Fruit fly (Drosophila melanogaster) whole organism, embryonic: ENCODE measurements around the gene Atx-1.

Experiments used
- CG10274 ChIP-seq: fragments of 200-800 bp; sonication (Bioruptor generic); optimal IDR thresholded peaks from 3 replicates; lab custom pipeline; 2017; ENCODE audit warnings: missing biosample characterization, mild to moderate bottlenecking, missing genetic modification characterization
- CG10321 ChIP-seq: fragments of 200-800 bp; sonication (Bioruptor generic); IDR thresholded peaks from 2 replicates; pipeline ENCODE4 v1.3.6; 2022; ENCODE audit warnings: missing biosample characterization, missing genetic modification characterization
- CG10654 ChIP-seq: fragments of 200-800 bp; sonication (Bioruptor generic); optimal IDR thresholded peaks from 2 replicates; lab custom pipeline; 2016; ENCODE audit warnings: missing biosample characterization, missing genetic modification characterization
- CG11456 ChIP-seq: fragments of 200-800 bp; sonication (Bioruptor generic); IDR thresholded peaks from 3 replicates; pipeline ENCODE4 v1.3.6; 2022; ENCODE audit warnings: missing biosample characterization, missing genetic modification characterization
- CG11504 ChIP-seq: fragments of 200-800 bp; sonication (Bioruptor generic); optimal IDR thresholded peaks from 3 replicates; lab custom pipeline; 2019; ENCODE audit warnings: missing biosample characterization, mild to moderate bottlenecking, missing genetic modification characterization, moderate library complexity
- CG12299 ChIP-seq: fragments of 200-800 bp; sonication (Bioruptor generic); optimal IDR thresholded peaks from 2 replicates; lab custom pipeline; 2018; ENCODE audit warnings: missing biosample characterization, mild to moderate bottlenecking, missing genetic modification characterization
- CG13894 ChIP-seq: fragments of 200-800 bp; sonication (Bioruptor generic); optimal IDR thresholded peaks from 3 replicates; lab custom pipeline; 2018; ENCODE audit warnings: missing biosample characterization, mild to moderate bottlenecking, missing genetic modification characterization, moderate library complexity
- CG15601 ChIP-seq: fragments of 200-800 bp; sonication (Bioruptor generic); optimal IDR thresholded peaks from 3 replicates; lab custom pipeline; 2019; ENCODE audit warnings: missing biosample characterization, mild to moderate bottlenecking, missing genetic modification characterization, moderate library complexity
- CG2129 ChIP-seq: fragments of 200-800 bp; sonication (Bioruptor generic); IDR thresholded peaks from 2 replicates; pipeline ENCODE4 v1.3.6; 2022; ENCODE audit warnings: missing biosample characterization, missing genetic modification characterization; ENCODE audit not compliant: partially characterized antibody
- CG3281 ChIP-seq: fragments of 200-800 bp; sonication (Bioruptor generic); optimal IDR thresholded peaks from 3 replicates; lab custom pipeline; 2017; ENCODE audit warnings: missing biosample characterization, mild to moderate bottlenecking, missing genetic modification characterization
- CG3407 ChIP-seq: fragments of 200-800 bp; sonication (Bioruptor generic); optimal IDR thresholded peaks from 2 replicates; lab custom pipeline; 2018; ENCODE audit warnings: missing biosample characterization, mild to moderate bottlenecking, missing genetic modification characterization
- CG7271 ChIP-seq: fragments of 200-800 bp; sonication (Bioruptor generic); optimal IDR thresholded peaks from 2 replicates; lab custom pipeline; 2018; ENCODE audit warnings: missing biosample characterization, mild to moderate bottlenecking, missing genetic modification characterization, moderate library complexity
- CG7839 ChIP-seq: fragments of 200-800 bp; sonication (Bioruptor generic); optimal IDR thresholded peaks from 3 replicates; lab custom pipeline; 2018; ENCODE audit warnings: missing biosample characterization, mild to moderate bottlenecking, missing genetic modification characterization, moderate library complexity
- CG8290 ChIP-seq, 3 experiments: fragments of 200-800 bp; sonication (Bioruptor generic); optimal IDR thresholded peaks; 2 replicates each; lab custom pipeline; 2016 to 2019; ENCODE audit warnings: missing biosample characterization in 3 of 3, missing genetic modification characterization in 3 of 3, mild to moderate bottlenecking in 2 of 3, moderate library complexity in 1 of 3
- CG8944 ChIP-seq: fragments of 200-800 bp; sonication (Bioruptor generic); optimal IDR thresholded peaks from 3 replicates; lab custom pipeline; 2016; ENCODE audit warnings: missing biosample characterization, missing genetic modification characterization
- E2f1 ChIP-seq: fragments of 200-800 bp; sonication (Bioruptor generic); IDR thresholded peaks from 2 replicates; pipeline ENCODE4 v1.3.6; 2022; ENCODE audit warnings: missing biosample characterization, missing genetic modification characterization
- HmgZ ChIP-seq: fragments of 200-800 bp; sonication (Bioruptor generic); optimal IDR thresholded peaks from 2 replicates; lab custom pipeline; 2018; ENCODE audit warnings: missing biosample characterization, mild to moderate bottlenecking, missing genetic modification characterization
- Hr3 ChIP-seq: fragments of 200-800 bp; sonication (Bioruptor generic); optimal IDR thresholded peaks from 3 replicates; lab custom pipeline; 2016; ENCODE audit warnings: missing biosample characterization, missing genetic modification characterization
- Sry-δ ChIP-seq: fragments of 200-800 bp; sonication (Bioruptor generic); optimal IDR thresholded peaks from 2 replicates; lab custom pipeline; 2016; ENCODE audit warnings: missing biosample characterization, missing genetic modification characterization
- Xbp1 ChIP-seq: fragments of 200-800 bp; sonication (Bioruptor generic); optimal IDR thresholded peaks from 3 replicates; lab custom pipeline; 2016; ENCODE audit warnings: missing biosample characterization, mild to moderate bottlenecking, missing genetic modification characterization
- al ChIP-seq: fragments of 200-800 bp; sonication (Bioruptor generic); IDR thresholded peaks from 2 replicates; pipeline ENCODE4 v1.3.6; 2022; ENCODE audit warnings: missing biosample characterization, missing genetic modification characterization
- aop ChIP-seq: fragments of 200-800 bp; sonication (Bioruptor generic); IDR thresholded peaks from 2 replicates; pipeline ENCODE4 v1.3.6; 2022; ENCODE audit warnings: missing biosample characterization, missing genetic modification characterization
- ase ChIP-seq: fragments of 200-800 bp; sonication (Bioruptor generic); IDR thresholded peaks from 3 replicates; pipeline ENCODE4 v1.3.6; 2022; ENCODE audit warnings: missing biosample characterization, missing genetic modification characterization
- cas ChIP-seq: fragments of 200-800 bp; sonication (Bioruptor generic); IDR thresholded peaks from 2 replicates; pipeline ENCODE4 v1.3.6; 2022; ENCODE audit warnings: missing biosample characterization, missing genetic modification characterization
- crol ChIP-seq: fragments of 200-800 bp; sonication (Bioruptor generic); IDR thresholded peaks from 2 replicates; pipeline ENCODE4 v1.3.6; 2022; ENCODE audit warnings: missing biosample characterization, missing genetic modification characterization
- dmrt99B ChIP-seq: fragments of 200-800 bp; sonication (Bioruptor generic); optimal IDR thresholded peaks from 2 replicates; lab custom pipeline; 2018; ENCODE audit warnings: missing biosample characterization, mild to moderate bottlenecking, missing genetic modification characterization, moderate library complexity
- dpn ChIP-seq, 2 experiments: fragments of 200-800 bp; sonication (Bioruptor generic); optimal IDR thresholded peaks; 3 replicates each; lab custom pipeline; 2016; ENCODE audit warnings: missing biosample characterization in 2 of 2, missing genetic modification characterization in 2 of 2
- exex ChIP-seq: fragments of 200-800 bp; sonication (Bioruptor generic); optimal IDR thresholded peaks from 4 replicates; lab custom pipeline; 2018; ENCODE audit warnings: missing biosample characterization, mild to moderate bottlenecking, missing genetic modification characterization, moderate library complexity
- ham ChIP-seq: fragments of 200-800 bp; sonication (Bioruptor generic); IDR thresholded peaks from 2 replicates; pipeline ENCODE4 v1.3.6; 2022; ENCODE audit warnings: missing biosample characterization, missing genetic modification characterization
- hbn ChIP-seq: fragments of 200-800 bp; sonication (Bioruptor generic); IDR thresholded peaks from 2 replicates; pipeline ENCODE4 v1.3.6; 2022; ENCODE audit warnings: missing biosample characterization, missing genetic modification characterization; ENCODE audit not compliant: partially characterized antibody
- klu ChIP-seq: fragments of 200-800 bp; sonication (Bioruptor generic); IDR thresholded peaks from 2 replicates; pipeline ENCODE4 v1.3.6; 2022; ENCODE audit warnings: missing biosample characterization, missing genetic modification characterization
- knrl ChIP-seq: fragments of 200-800 bp; sonication (Bioruptor generic); IDR thresholded peaks from 3 replicates; pipeline ENCODE4 v1.3.6; 2022; ENCODE audit warnings: missing biosample characterization, missing genetic modification characterization; ENCODE audit not compliant: partially characterized antibody
- lola ChIP-seq, 3 experiments: fragments of >200 bp in 2 of 3; fragments of 200-800 bp in 1 of 3; sonication (Bioruptor generic) in 1 of 3; optimal IDR thresholded peaks; 2 replicates each; lab custom pipeline; 2017 to 2019; ENCODE audit warnings: missing biosample characterization in 3 of 3, missing genetic modification characterization in 3 of 3, mild to moderate bottlenecking in 1 of 3, moderate library complexity in 1 of 3
- maf-S ChIP-seq: fragments of 200-800 bp; sonication (Bioruptor generic); optimal IDR thresholded peaks from 2 replicates; lab custom pipeline; 2016; ENCODE audit warnings: missing biosample characterization, missing genetic modification characterization
- mam ChIP-seq: fragments of 200-800 bp; sonication (Bioruptor generic); optimal IDR thresholded peaks from 3 replicates; lab custom pipeline; 2016; ENCODE audit warnings: missing biosample characterization, missing genetic modification characterization
- prd ChIP-seq, 3 experiments: fragments of >200 bp in 2 of 3; fragments of 200-800 bp in 1 of 3; sonication (Bioruptor generic) in 1 of 3; optimal IDR thresholded peaks in 2 of 3; IDR thresholded peaks in 1 of 3; 2 replicates in 2 of 3; 3 replicates in 1 of 3; pipeline versions ENCODE4 v1.3.6 to Lab custom; 2017 to 2022; ENCODE audit warnings: missing biosample characterization in 1 of 3, missing genetic modification characterization in 1 of 3
- ranshi ChIP-seq: fragments of 200-800 bp; sonication (Bioruptor generic); IDR thresholded peaks from 2 replicates; pipeline ENCODE4 v1.3.6; 2022; ENCODE audit warnings: missing biosample characterization, missing genetic modification characterization
- sc ChIP-seq, 3 experiments: fragments of >200 bp in 2 of 3; fragments of 200-800 bp in 1 of 3; sonication (Bioruptor generic) in 1 of 3; optimal IDR thresholded peaks; 2 replicates in 2 of 3; 3 replicates in 1 of 3; lab custom pipeline; 2017; ENCODE audit warnings: mild to moderate bottlenecking in 1 of 3, missing biosample characterization in 1 of 3, missing genetic modification characterization in 1 of 3, missing genetic modification reagents in 1 of 3
- sna ChIP-seq: fragments of 200-800 bp; sonication (Bioruptor generic); IDR thresholded peaks from 2 replicates; pipeline ENCODE4 v1.3.6; 2022; ENCODE audit warnings: missing biosample characterization, missing genetic modification characterization; ENCODE audit not compliant: partially characterized antibody
- ssp ChIP-seq: fragments of 200-800 bp; sonication (Bioruptor generic); IDR thresholded peaks from 2 replicates; pipeline ENCODE4 v1.3.6; 2022; ENCODE audit warnings: missing biosample characterization, missing genetic modification characterization
- sug ChIP-seq: fragments of 200-800 bp; optimal IDR thresholded peaks from 2 replicates; lab custom pipeline; 2019; ENCODE audit warnings: missing biosample characterization, mild to moderate bottlenecking, missing genetic modification characterization, moderate library complexity
- tgo ChIP-seq: fragments of 200-800 bp; sonication (Bioruptor generic); IDR thresholded peaks from 3 replicates; pipeline ENCODE4 v1.3.6; 2022; ENCODE audit warnings: missing biosample characterization, missing genetic modification characterization
- tio ChIP-seq: fragments of 200-800 bp; sonication (Bioruptor generic); optimal IDR thresholded peaks from 2 replicates; lab custom pipeline; 2017; ENCODE audit warnings: missing biosample characterization, missing genetic modification characterization, inconsistent platforms
- toy ChIP-seq: fragments of 200-800 bp; sonication (Bioruptor generic); IDR thresholded peaks from 2 replicates; pipeline ENCODE4 v1.3.6; 2022; ENCODE audit warnings: missing biosample characterization, missing genetic modification characterization
- trh ChIP-seq: fragments of 200-800 bp; sonication (Bioruptor generic); optimal IDR thresholded peaks from 2 replicates; lab custom pipeline; 2016; ENCODE audit warnings: missing biosample characterization, missing genetic modification characterization
- twi ChIP-seq: fragments of 200-800 bp; optimal IDR thresholded peaks from 2 replicates; lab custom pipeline; 2019; ENCODE audit warnings: missing biosample characterization, mild to moderate bottlenecking, missing genetic modification characterization, moderate library complexity
- vvl ChIP-seq: fragments of 200-800 bp; sonication (Bioruptor generic); IDR thresholded peaks from 2 replicates; pipeline ENCODE4 v1.3.6; 2022; ENCODE audit warnings: missing biosample characterization, missing genetic modification characterization
- wdn ChIP-seq: fragments of 200-800 bp; sonication (Bioruptor generic); IDR thresholded peaks from 2 replicates; pipeline ENCODE4 v1.3.6; 2022; ENCODE audit warnings: missing biosample characterization, missing genetic modification characterization
- zfh1 ChIP-seq: fragments of 200-800 bp; sonication (Bioruptor generic); IDR thresholded peaks from 3 replicates; pipeline ENCODE4 v1.3.6; 2022; ENCODE audit warnings: missing biosample characterization, missing genetic modification characterization

Atx-1 gene

dm6 chrX:6795987-6796691 is 26.9 kb upstream of the Atx-1 start (continued):
- TF ChIP-seq klu (GFP tag; lab: Robert Waterston, UW), result no peak
- TF ChIP-seq dmrt99B (tag; lab: Kevin White, UChicago), result peak; percentile 46
- TF ChIP-seq CG10654 (GFP tag; lab: Kevin White, UChicago), result no peak
- no peak for TF ChIP-seq al
- no peak for TF ChIP-seq trh (GFP tag; lab: Kevin White, UChicago)
- TF ChIP-seq lola (GFP tag; optimal IDR thresholded peaks at IDR 0.05; lab: Kevin White, UChicago), result no peak
- TF ChIP-seq CG3281 (GFP tag; lab: Kevin White, UChicago), result no peak
- peak; percentile 34 for TF ChIP-seq mam (GFP tag; lab: Kevin White, UChicago)
- no peak for TF ChIP-seq CG8290 (GFP tag; optimal IDR thresholded peaks at IDR 0.05; lab: Kevin White, UChicago)
- no peak for TF ChIP-seq CG8290 (tag; optimal IDR thresholded peaks at IDR 0.05; lab: Kevin White, UChicago)
- TF ChIP-seq wdn (GFP tag; lab: Robert Waterston, UW), result no peak
- no peak for TF ChIP-seq CG10274
- TF ChIP-seq CG13894, result no peak
- no peak for TF ChIP-seq vvl
- no peak for TF ChIP-seq maf-S (GFP tag; lab: Kevin White, UChicago)
- peak; percentile 46 for TF ChIP-seq CG11504 (tag; lab: Kevin White, UChicago)
- TF ChIP-seq zfh1 (GFP tag; lab: Robert Waterston, UW), result 0 out of 3 replicates have a peak, but pooled peaks have one; percentile 18
- no peak for TF ChIP-seq aop (GFP tag; lab: Robert Waterston, UW)
- TF ChIP-seq ham (GFP tag; lab: Robert Waterston, UW), result no peak
- no peak for TF ChIP-seq ranshi (GFP tag; lab: Robert Waterston, UW)
- peak; percentile 9 for TF ChIP-seq CG7839 (tag; lab: Kevin White, UChicago)
- TF ChIP-seq CG7271 (tag; lab: Kevin White, UChicago), result no peak
- TF ChIP-seq Hr3 (GFP tag; lab: Kevin White, UChicago), result peak; percentile 21
- TF ChIP-seq CG10321 (GFP tag; lab: Robert Waterston, UW), result no peak
- TF ChIP-seq tio, result no peak
- no peak for TF ChIP-seq hbn (GFP tag; lab: Robert Waterston, UW)
- TF ChIP-seq E2f1 (GFP tag; lab: Robert Waterston, UW), result no peak
- TF ChIP-seq dpn (GFP tag; optimal IDR thresholded peaks at IDR 0.05; lab: Kevin White, UChicago), result peak; percentile 7 to 46
- TF ChIP-seq sug (tag; lab: Kevin White, UChicago), result no peak
- TF ChIP-seq sna, result no peak
- no peak for TF ChIP-seq knrl
- no peak for TF ChIP-seq Xbp1 (GFP tag; lab: Kevin White, UChicago)
- no peak for TF ChIP-seq ase
- no peak for TF ChIP-seq sc (optimal IDR thresholded peaks at IDR 0.05; lab: Kevin White, UChicago)
- no peak for TF ChIP-seq sc (GFP tag; optimal IDR thresholded peaks at IDR 0.05; lab: Kevin White, UChicago)
- TF ChIP-seq crol (GFP tag; lab: Robert Waterston, UW), result no peak
- no peak for TF ChIP-seq twi (tag; lab: Kevin White, UChicago)
- TF ChIP-seq cas (GFP tag; lab: Robert Waterston, UW), result no peak
- TF ChIP-seq CG3407, result no peak
- peak; percentile 51; the same call in 1 of the 3 replicates for TF ChIP-seq CG11456 (GFP tag; lab: Robert Waterston, UW)
- TF ChIP-seq CG2129 (GFP tag; lab: Robert Waterston, UW), result no peak
- no peak for TF ChIP-seq ssp (GFP tag; lab: Robert Waterston, UW)
- TF ChIP-seq HmgZ (tag; lab: Kevin White, UChicago), result no peak
- no peak for TF ChIP-seq Sry-δ (GFP tag; lab: Kevin White, UChicago)
- no peak for TF ChIP-seq tgo (GFP tag; lab: Robert Waterston, UW)
- no peak for TF ChIP-seq toy (GFP tag; lab: Robert Waterston, UW)
- TF ChIP-seq CG15601 (tag; lab: Kevin White, UChicago), result no peak
- no peak for TF ChIP-seq CG12299 (tag; lab: Kevin White, UChicago)
- TF ChIP-seq prd (optimal IDR thresholded peaks at IDR 0.05; lab: Kevin White, UChicago), result no peak
- peak; percentile 10; the same call in 1 of the 3 replicates for TF ChIP-seq prd (GFP tag; IDR thresholded peaks at IDR 0.05; lab: Robert Waterston, UW)
- TF ChIP-seq exex (tag; lab: Kevin White, UChicago), result no peak
- TF ChIP-seq CG8944, result peak; percentile 5
